Fruit fly (Drosophila melanogaster) whole organism, embryonic: ENCODE data around the gene CAH7.

Experiments
- C15 ChIP-seq: fragments of 200-800 bp; sonication (Bioruptor generic); IDR thresholded peaks from 3 replicates; pipeline ENCODE4 v1.3.6; 2022; ENCODE audit warnings: missing biosample characterization, missing genetic modification characterization
- CG10565 ChIP-seq: fragments of 200-800 bp; sonication (Bioruptor generic); optimal IDR thresholded peaks from 3 replicates; lab custom pipeline; 2016; ENCODE audit warnings: missing biosample characterization, mild to moderate bottlenecking, missing genetic modification characterization
- CG11247 ChIP-seq: fragments of 200-800 bp; sonication (Bioruptor generic); IDR thresholded peaks from 2 replicates; pipeline ENCODE4 v1.3.6; 2022; ENCODE audit warnings: missing biosample characterization, missing genetic modification characterization
- CG12744 ChIP-seq: fragments of 200-800 bp; sonication (Bioruptor generic); optimal IDR thresholded peaks from 2 replicates; lab custom pipeline; 2016; ENCODE audit warnings: missing biosample characterization, missing genetic modification characterization
- CG1529 ChIP-seq: fragments of 200-800 bp; sonication (Bioruptor generic); optimal IDR thresholded peaks from 3 replicates; lab custom pipeline; 2018; ENCODE audit warnings: missing biosample characterization, missing genetic modification characterization
- CG16779 ChIP-seq: fragments of 200-800 bp; sonication (Bioruptor generic); IDR thresholded peaks from 2 replicates; pipeline ENCODE4 v1.3.6; 2022; ENCODE audit warnings: missing biosample characterization, missing genetic modification characterization
- CG16815 ChIP-seq: fragments of 200-800 bp; sonication (Bioruptor generic); optimal IDR thresholded peaks from 3 replicates; lab custom pipeline; 2017; ENCODE audit warnings: missing biosample characterization, mild to moderate bottlenecking, missing genetic modification characterization
- CG16863 ChIP-seq: fragments of 200-800 bp; sonication (Bioruptor generic); optimal IDR thresholded peaks from 3 replicates; lab custom pipeline; 2016; ENCODE audit warnings: missing biosample characterization, missing genetic modification characterization
- CG2712 ChIP-seq: fragments of 200-800 bp; optimal IDR thresholded peaks from 3 replicates; lab custom pipeline; 2019; ENCODE audit warnings: missing biosample characterization, mild to moderate bottlenecking, missing genetic modification characterization, moderate library complexity
- CG3163 ChIP-seq: fragments of 200-800 bp; sonication (Bioruptor generic); optimal IDR thresholded peaks from 3 replicates; lab custom pipeline; 2016; ENCODE audit warnings: missing biosample characterization, missing genetic modification characterization
- CG4404 ChIP-seq: fragments of 200-800 bp; sonication (Bioruptor generic); IDR thresholded peaks from 2 replicates; pipeline ENCODE4 v1.3.6; 2022; ENCODE audit warnings: missing biosample characterization, missing genetic modification characterization
- CG6254 ChIP-seq: fragments of 200-800 bp; sonication (Bioruptor generic); optimal IDR thresholded peaks from 3 replicates; lab custom pipeline; 2017; ENCODE audit warnings: mild to moderate bottlenecking, missing biosample characterization, missing genetic modification reagents, missing genetic modification characterization
- CG7357 ChIP-seq: fragments of 200-800 bp; sonication (Bioruptor generic); IDR thresholded peaks from 3 replicates; pipeline ENCODE4 v1.3.6; 2022; ENCODE audit warnings: missing biosample characterization, missing genetic modification characterization
- CG7928 ChIP-seq: fragments of 200-800 bp; sonication (Bioruptor generic); optimal IDR thresholded peaks from 2 replicates; lab custom pipeline; 2017; ENCODE audit warnings: missing biosample characterization, mild to moderate bottlenecking, missing genetic modification characterization
- CG8388 ChIP-seq: fragments of 200-800 bp; sonication (Bioruptor generic); optimal IDR thresholded peaks from 2 replicates; lab custom pipeline; 2019; ENCODE audit warnings: missing biosample characterization, mild to moderate bottlenecking, missing genetic modification characterization, moderate library complexity
- Chrac-16 ChIP-seq: fragments of 200-800 bp; sonication (Bioruptor generic); optimal IDR thresholded peaks from 3 replicates; lab custom pipeline; 2016; ENCODE audit warnings: missing biosample characterization, missing genetic modification characterization
- D19A ChIP-seq: fragments of 200-800 bp; optimal IDR thresholded peaks from 3 replicates; lab custom pipeline; 2019; ENCODE audit warnings: missing biosample characterization, mild to moderate bottlenecking, missing genetic modification characterization, moderate library complexity
- Ets97D ChIP-seq: fragments of 200-800 bp; sonication (Bioruptor generic); optimal IDR thresholded peaks from 3 replicates; lab custom pipeline; 2016; ENCODE audit warnings: missing biosample characterization, missing genetic modification characterization
- HHEX ChIP-seq: fragments of 200-800 bp; sonication (Bioruptor generic); optimal IDR thresholded peaks from 3 replicates; lab custom pipeline; 2017; ENCODE audit warnings: missing biosample characterization, mild to moderate bottlenecking, missing genetic modification characterization, missing genetic modification reagents
- Hr39 ChIP-seq: fragments of >200 bp; optimal IDR thresholded peaks from 2 replicates; lab custom pipeline; 2017
- Mrtf ChIP-seq: fragments of 200-800 bp; sonication (Bioruptor generic); IDR thresholded peaks from 3 replicates; pipeline ENCODE4 v1.3.6; 2022; ENCODE audit warnings: missing biosample characterization, missing genetic modification characterization
- NK7.1 ChIP-seq: fragments of 200-800 bp; sonication (Bioruptor generic); optimal IDR thresholded peaks from 3 replicates; lab custom pipeline; 2016; ENCODE audit warnings: missing biosample characterization, missing genetic modification characterization
- Nf-YA ChIP-seq: fragments of 200-800 bp; sonication (Bioruptor generic); IDR thresholded peaks from 2 replicates; pipeline ENCODE4 v1.3.6; 2022; ENCODE audit warnings: missing biosample characterization, missing genetic modification characterization
- Optix ChIP-seq: fragments of 200-800 bp; sonication (Bioruptor generic); IDR thresholded peaks from 3 replicates; pipeline ENCODE4 v1.3.6; 2022; ENCODE audit warnings: missing biosample characterization, missing genetic modification characterization
- Ptx1 ChIP-seq: fragments of 200-800 bp; sonication (Bioruptor generic); IDR thresholded peaks from 2 replicates; pipeline ENCODE4 v1.3.6; 2022; ENCODE audit warnings: missing biosample characterization, missing genetic modification characterization
- Scr ChIP-seq: fragments of 200-800 bp; sonication (Bioruptor generic); IDR thresholded peaks from 2 replicates; pipeline ENCODE4 v1.3.6; 2022; ENCODE audit warnings: missing biosample characterization, missing genetic modification characterization; ENCODE audit not compliant: partially characterized antibody
- Sry-β ChIP-seq: fragments of 200-800 bp; sonication (Bioruptor generic); optimal IDR thresholded peaks from 2 replicates; lab custom pipeline; 2018; ENCODE audit warnings: missing biosample characterization, mild to moderate bottlenecking, missing genetic modification characterization, moderate library complexity
- ac ChIP-seq: fragments of 200-800 bp; sonication (Bioruptor generic); optimal IDR thresholded peaks from 3 replicates; lab custom pipeline; 2017; ENCODE audit warnings: missing biosample characterization, mild to moderate bottlenecking, missing genetic modification characterization
- ara ChIP-seq: fragments of 200-800 bp; sonication (Bioruptor generic); IDR thresholded peaks from 2 replicates; pipeline ENCODE4 v1.3.6; 2022; ENCODE audit warnings: missing biosample characterization, missing genetic modification characterization
- crc ChIP-seq: fragments of 200-800 bp; sonication (Bioruptor generic); optimal IDR thresholded peaks from 2 replicates; lab custom pipeline; 2016; ENCODE audit warnings: missing biosample characterization, missing genetic modification characterization
- dmrt99B ChIP-seq: fragments of 200-800 bp; sonication (Bioruptor generic); optimal IDR thresholded peaks from 2 replicates; lab custom pipeline; 2018; ENCODE audit warnings: missing biosample characterization, mild to moderate bottlenecking, missing genetic modification characterization, moderate library complexity
- lmd ChIP-seq: fragments of 200-800 bp; sonication (Bioruptor generic); IDR thresholded peaks from 2 replicates; pipeline ENCODE4 v1.3.6; 2022; ENCODE audit warnings: missing biosample characterization, missing genetic modification characterization
- mam ChIP-seq: fragments of 200-800 bp; sonication (Bioruptor generic); optimal IDR thresholded peaks from 3 replicates; lab custom pipeline; 2016; ENCODE audit warnings: missing biosample characterization, missing genetic modification characterization
- nerfin-1 ChIP-seq: fragments of 200-800 bp; sonication (Bioruptor generic); optimal IDR thresholded peaks from 3 replicates; lab custom pipeline; 2019; ENCODE audit warnings: missing biosample characterization, mild to moderate bottlenecking, missing genetic modification characterization, moderate library complexity
- pfk ChIP-seq: fragments of 200-800 bp; sonication (Bioruptor generic); optimal IDR thresholded peaks from 2 replicates; lab custom pipeline; 2018; ENCODE audit warnings: missing biosample characterization, mild to moderate bottlenecking, missing genetic modification characterization, moderate library complexity
- scrt ChIP-seq: fragments of 200-800 bp; sonication (Bioruptor generic); optimal IDR thresholded peaks from 2 replicates; lab custom pipeline; 2018; ENCODE audit warnings: missing biosample characterization, mild to moderate bottlenecking, missing genetic modification characterization, moderate library complexity
- sd ChIP-seq: fragments of 200-800 bp; sonication (Bioruptor generic); optimal IDR thresholded peaks from 3 replicates; lab custom pipeline; 2018; ENCODE audit warnings: missing biosample characterization, mild to moderate bottlenecking, missing genetic modification characterization, moderate library complexity
- shn ChIP-seq: fragments of 200-800 bp; sonication (Bioruptor generic); optimal IDR thresholded peaks from 3 replicates; lab custom pipeline; 2016; ENCODE audit warnings: missing biosample characterization, missing genetic modification characterization
- tgo ChIP-seq: fragments of 200-800 bp; sonication (Bioruptor generic); IDR thresholded peaks from 3 replicates; pipeline ENCODE4 v1.3.6; 2022; ENCODE audit warnings: missing biosample characterization, missing genetic modification characterization
- ttk ChIP-seq: fragments of 200-800 bp; sonication (Bioruptor generic); IDR thresholded peaks from 2 replicates; pipeline ENCODE4 v2.1.2; 2022; ENCODE audit warnings: missing biosample characterization, missing genetic modification characterization
- vfl ChIP-seq: fragments of 200-800 bp; sonication (Bioruptor generic); optimal IDR thresholded peaks from 2 replicates; lab custom pipeline; 2016; ENCODE audit warnings: missing biosample characterization, missing genetic modification characterization

Gene CAH7

DNA sequence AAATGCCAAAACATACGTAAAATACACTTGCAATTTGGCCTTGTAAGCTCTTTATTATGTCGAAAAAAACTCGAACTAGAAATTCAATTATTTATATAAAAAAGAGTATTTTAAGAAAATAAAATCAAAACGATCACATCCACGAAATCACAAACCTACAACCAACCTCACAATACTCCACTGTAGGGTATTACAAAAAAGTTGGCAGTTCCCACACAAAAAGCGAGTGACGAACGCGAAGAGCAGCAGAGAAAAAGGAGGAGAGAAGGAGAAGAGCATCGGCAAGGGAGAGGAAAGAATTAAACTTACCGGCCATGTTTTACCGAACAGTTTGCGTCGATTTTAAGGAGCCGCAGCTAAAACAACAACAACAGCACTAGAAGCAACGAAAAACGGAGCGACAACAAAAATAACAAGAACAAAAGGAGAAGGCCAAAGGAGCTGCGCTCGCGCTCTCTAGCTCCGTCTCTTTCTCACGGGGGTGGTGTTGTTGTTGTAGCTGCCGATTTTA lies 20.9 kb downstream of the CAH7 start (continued):
- TF ChIP-seq Hr39 (no peak), CG10565 (GFP tag; lab: Kevin White, UChicago) (no peak), CG7357 (no peak), scrt (GFP tag; lab: Kevin White, UChicago) (no peak), ac (no peak), CG6254 (GFP tag; lab: Kevin White, UChicago) (no peak), vfl (GFP tag; lab: Kevin White, UChicago) (no peak), HHEX (GFP tag; lab: Kevin White, UChicago) (no peak), pfk (GFP tag; lab: Kevin White, UChicago) (no peak), Mrtf (no peak), Nf-YA (GFP tag; lab: Robert Waterston, UW) (no peak), D19A (tag; lab: Kevin White, UChicago) (peak; percentile 84), Chrac-16 (GFP tag; lab: Kevin White, UChicago) (no peak), NK7.1 (GFP tag; lab: Kevin White, UChicago) (no peak), dmrt99B (tag; lab: Kevin White, UChicago) (peak; percentile 33), C15 (GFP tag; lab: Robert Waterston, UW) (no peak), nerfin-1 (tag; lab: Kevin White, UChicago) (no peak), Ets97D (no peak), Scr (GFP tag; lab: Robert Waterston, UW) (no peak), CG16779 (GFP tag; lab: Robert Waterston, UW) (no peak), Ptx1 (GFP tag; lab: Robert Waterston, UW) (no peak), CG16863 (GFP tag; lab: Kevin White, UChicago) (no peak), CG11247 (GFP tag; lab: Robert Waterston, UW) (no peak), shn (no peak), CG3163 (GFP tag; lab: Kevin White, UChicago) (peak; percentile 18), CG16815 (no peak), CG7928 (no peak), mam (GFP tag; lab: Kevin White, UChicago) (no peak), tgo (GFP tag; lab: Robert Waterston, UW) (no peak), sd (no peak), ara (GFP tag; lab: Robert Waterston, UW) (no peak), ttk (GFP tag; lab: Robert Waterston, UW) (no peak), Optix (GFP tag; lab: Robert Waterston, UW) (no peak), lmd (GFP tag; lab: Robert Waterston, UW) (no peak), CG1529 (GFP tag; lab: Kevin White, UChicago) (no peak), CG4404 (GFP tag; lab: Robert Waterston, UW) (no peak), crc (GFP tag; lab: Kevin White, UChicago) (no peak), CG8388 (GFP tag; lab: Kevin White, UChicago) (no peak), CG12744 (GFP tag; lab: Kevin White, UChicago) (no peak), CG2712 (tag; lab: Kevin White, UChicago) (peak; percentile 20), Sry-β (GFP tag; lab: Kevin White, UChicago) (no peak)
